Worm (Caenorhabditis elegans): ENCODE results near the gene cutl-1.

DNA sequence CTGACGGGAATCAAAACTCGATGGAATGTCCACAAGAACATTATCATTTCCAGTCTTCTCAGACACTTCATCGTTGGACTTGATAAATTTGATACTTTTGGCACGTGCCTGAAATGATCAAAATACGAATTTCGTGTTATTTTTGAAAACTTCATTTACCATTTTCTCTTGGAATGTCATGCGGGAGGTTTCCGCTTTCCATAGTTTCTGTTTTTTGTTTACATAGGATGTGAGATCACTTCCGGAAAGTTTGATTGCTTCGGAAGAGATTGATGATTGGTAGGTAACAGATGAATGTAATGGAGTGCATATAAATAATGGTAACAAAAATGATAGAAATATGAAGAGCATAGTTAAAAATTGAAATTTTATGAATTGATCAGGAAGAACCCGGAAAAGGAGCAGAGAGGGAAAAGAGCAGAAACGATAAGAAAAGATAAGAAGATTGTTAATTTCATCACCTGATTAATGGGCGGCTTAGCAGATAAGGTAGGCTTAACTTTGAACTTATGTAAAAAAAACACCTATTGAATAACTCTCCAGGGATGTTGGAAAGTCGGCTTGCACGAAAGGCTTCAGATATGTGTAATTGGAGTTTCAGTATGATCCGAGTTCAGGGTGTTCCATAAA lies 48.1 kb downstream of the cutl-1 start, which contains the start of gene F32H5.1:
- TF ChIP-seq nhr-25 (tag; optimal IDR thresholded peaks at IDR 0.05) = no peak
- TF ChIP-seq snpc-4 (tag; optimal IDR thresholded peaks at IDR 0.05) = no peak
- no peak for TF ChIP-seq ama-1 (optimal IDR thresholded peaks at IDR 0.05)
- no peak for TF ChIP-seq zag-1 (tag; optimal IDR thresholded peaks at IDR 0.05)
- no peak for TF ChIP-seq ztf-11 (tag; optimal IDR thresholded peaks at IDR 0.05)
- no peak for TF ChIP-seq unc-55 (GFP tag; optimal IDR thresholded peaks at IDR 0.05)
- TF ChIP-seq nhr-23 (tag; optimal IDR thresholded peaks at IDR 0.05) = no peak
- no peak for TF ChIP-seq elt-3 (tag; optimal IDR thresholded peaks at IDR 0.05)
- no peak for TF ChIP-seq mdl-1 (tag; optimal IDR thresholded peaks at IDR 0.05)
- TF ChIP-seq nhr-77 (tag; optimal IDR thresholded peaks at IDR 0.05) = no peak
- no peak for TF ChIP-seq lsy-2 (tag; optimal IDR thresholded peaks at IDR 0.05)
- no peak for TF ChIP-seq aly-2 (tag; optimal IDR thresholded peaks at IDR 0.05)
- no peak for TF ChIP-seq nhr-10 (tag; optimal IDR thresholded peaks at IDR 0.05)

All from whole organism, L2 larva.